Fruit fly (Drosophila melanogaster) whole organism, embryonic: Measurements from ENCODE around the gene Gr64b.

Experiments
- CG18262 ChIP-seq: fragments of 200-800 bp; optimal IDR thresholded peaks from 3 replicates; lab custom pipeline; 2019; ENCODE audit warnings: missing biosample characterization, mild to moderate bottlenecking, missing genetic modification characterization, moderate library complexity
- CG18599 ChIP-seq: fragments of 200-800 bp; sonication (Bioruptor generic); optimal IDR thresholded peaks from 3 replicates; lab custom pipeline; 2017; ENCODE audit warnings: missing biosample characterization, missing genetic modification characterization, mild to moderate bottlenecking, moderate library complexity, missing genetic modification reagents
- CG2678 ChIP-seq: fragments of 200-800 bp; sonication (Bioruptor generic); optimal IDR thresholded peaks from 3 replicates; lab custom pipeline; 2019; ENCODE audit warnings: missing biosample characterization, mild to moderate bottlenecking, missing genetic modification characterization, moderate library complexity
- CG3847 ChIP-seq: fragments of 200-800 bp; sonication (Bioruptor generic); IDR thresholded peaks from 2 replicates; pipeline ENCODE4 v1.3.6; 2022; ENCODE audit warnings: missing biosample characterization, missing genetic modification characterization
- CG8388 ChIP-seq: fragments of 200-800 bp; sonication (Bioruptor generic); optimal IDR thresholded peaks from 2 replicates; lab custom pipeline; 2019; ENCODE audit warnings: missing biosample characterization, mild to moderate bottlenecking, missing genetic modification characterization, moderate library complexity
- Hey ChIP-seq: fragments of 200-800 bp; sonication (Bioruptor generic); optimal IDR thresholded peaks from 3 replicates; lab custom pipeline; 2018; ENCODE audit warnings: missing biosample characterization, mild to moderate bottlenecking, missing genetic modification characterization
- Xrp1 ChIP-seq: fragments of 200-800 bp; sonication (Bioruptor generic); IDR thresholded peaks from 2 replicates; pipeline ENCODE4 v1.3.6; 2022; ENCODE audit warnings: missing biosample characterization, missing genetic modification characterization
- bsh ChIP-seq, 2 experiments: fragments of 200-800 bp; sonication (Bioruptor generic); optimal IDR thresholded peaks; 2 replicates each; lab custom pipeline; 2017 to 2018; ENCODE audit warnings: mild to moderate bottlenecking in 2 of 2, missing biosample characterization in 2 of 2, missing genetic modification characterization in 2 of 2, moderate library complexity in 1 of 2
- fd96Cb ChIP-seq: fragments of 200-800 bp; sonication (Bioruptor generic); optimal IDR thresholded peaks from 2 replicates; lab custom pipeline; 2018; ENCODE audit warnings: missing biosample characterization, mild to moderate bottlenecking, missing genetic modification characterization, moderate library complexity
- nmo ChIP-seq: fragments of 200-800 bp; sonication (Bioruptor generic); optimal IDR thresholded peaks from 2 replicates; lab custom pipeline; 2018; ENCODE audit warnings: missing biosample characterization, mild to moderate bottlenecking, missing genetic modification characterization, moderate library complexity
- row ChIP-seq: fragments of 200-800 bp; sonication (Bioruptor generic); IDR thresholded peaks from 3 replicates; pipeline ENCODE4 v1.3.6; 2022; ENCODE audit warnings: missing biosample characterization, missing genetic modification characterization
- sc ChIP-seq, 3 experiments: fragments of >200 bp in 2 of 3; fragments of 200-800 bp in 1 of 3; sonication (Bioruptor generic) in 1 of 3; optimal IDR thresholded peaks; 2 replicates in 2 of 3; 3 replicates in 1 of 3; lab custom pipeline; 2017; ENCODE audit warnings: mild to moderate bottlenecking in 1 of 3, missing biosample characterization in 1 of 3, missing genetic modification characterization in 1 of 3, missing genetic modification reagents in 1 of 3
- tin ChIP-seq: fragments of 200-800 bp; sonication (Bioruptor generic); optimal IDR thresholded peaks from 3 replicates; lab custom pipeline; 2016; ENCODE audit warnings: missing biosample characterization, missing genetic modification characterization

Gr64b gene

DNA sequence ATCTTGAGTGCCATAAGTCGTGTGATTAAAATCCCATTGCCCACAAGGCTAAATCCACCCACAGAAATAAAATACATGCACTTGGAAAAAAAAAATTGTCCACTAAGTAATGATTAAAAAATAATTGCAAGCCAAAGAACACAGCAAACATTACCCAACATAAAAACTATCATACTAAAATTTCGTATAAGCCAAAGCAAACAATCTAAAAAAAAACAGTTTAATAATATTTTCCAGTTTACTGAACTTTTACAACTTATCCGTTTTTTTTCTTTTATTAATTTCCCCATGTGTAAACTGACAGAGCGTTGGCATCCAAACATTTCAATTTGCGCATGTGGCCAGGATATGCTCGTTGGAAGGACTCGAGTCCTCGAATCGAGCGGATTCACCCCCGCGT lies 51.9 kb downstream of the Gr64b start (continued):
- TF ChIP-seq CG18262 (tag; lab: Kevin White, UChicago): peak; percentile 28
- TF ChIP-seq Xrp1 (GFP tag; lab: Robert Waterston, UW): peak; percentile 29; the same call in 1 of the 2 replicates
- peak in 1 of 2 experiments; percentile 26 for TF ChIP-seq bsh (GFP tag; optimal IDR thresholded peaks at IDR 0.05; lab: Kevin White, UChicago)
- TF ChIP-seq tin (GFP tag; lab: Kevin White, UChicago): peak; percentile 4
- no peak for TF ChIP-seq CG3847
- TF ChIP-seq nmo (GFP tag; lab: Kevin White, UChicago): peak; percentile 35
- TF ChIP-seq CG2678 (tag; lab: Kevin White, UChicago): peak; percentile 36
- TF ChIP-seq fd96Cb: peak; percentile 30
- TF ChIP-seq sc (optimal IDR thresholded peaks at IDR 0.05; lab: Kevin White, UChicago): no peak
- no peak for TF ChIP-seq sc (GFP tag; optimal IDR thresholded peaks at IDR 0.05; lab: Kevin White, UChicago)
- TF ChIP-seq CG8388: peak; percentile 16

dm6 chr3L:4081243-4081642 lies 52.8 kb downstream of the Gr64b start:
- TF ChIP-seq row: 0 out of 3 replicates have a peak, but pooled peaks have one; percentile 8
- peak; percentile 91 for TF ChIP-seq Hey
- TF ChIP-seq CG18599 (GFP tag; lab: Kevin White, UChicago): no peak
